Worm (Caenorhabditis elegans) whole organism, dauer: ENCODE results near the gene Y61A9LA.4.
"Not testable (repeated sequence)": the region's sequence is repeated elsewhere in the genome, so short reads cannot be mapped to it uniquely, and the experiment has no call there.

ENCODE experiments used
- unc-62 ChIP-seq: sonication (generic microtip); optimal IDR thresholded peaks from 2 replicates; lab custom pipeline; 2017; ENCODE audit warnings: missing biosample characterization, missing genetic modification reagents, missing genetic modification characterization

The Y61A9LA.4 gene

DNA sequence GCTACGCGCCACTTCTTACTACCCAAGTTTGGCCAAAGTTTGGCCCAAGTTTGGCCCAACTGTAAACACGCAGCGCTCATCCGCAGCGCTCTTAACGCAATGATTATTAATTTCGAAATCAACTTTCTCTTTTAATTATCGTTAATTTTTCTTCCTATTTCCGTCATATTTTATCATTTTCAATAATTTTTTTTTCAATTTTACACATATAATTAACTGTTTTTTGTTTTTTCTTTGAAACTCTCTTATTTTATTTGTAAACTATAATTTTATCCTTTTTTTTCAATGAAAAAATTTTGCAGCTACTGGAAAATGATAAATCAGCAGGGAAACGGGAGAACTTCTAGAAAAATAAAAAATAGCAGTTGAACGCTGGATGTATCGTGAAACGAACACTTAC lies at the start of gene Y61A9LA.4:
Gene Y61A9LA.4 (plus strand): TSS at position 301 of the 400 bp plus-strand sequence.
- not testable (repeated sequence) for TF ChIP-seq unc-62 (GFP tag; lab: Kevin White, UChicago)

DNA sequence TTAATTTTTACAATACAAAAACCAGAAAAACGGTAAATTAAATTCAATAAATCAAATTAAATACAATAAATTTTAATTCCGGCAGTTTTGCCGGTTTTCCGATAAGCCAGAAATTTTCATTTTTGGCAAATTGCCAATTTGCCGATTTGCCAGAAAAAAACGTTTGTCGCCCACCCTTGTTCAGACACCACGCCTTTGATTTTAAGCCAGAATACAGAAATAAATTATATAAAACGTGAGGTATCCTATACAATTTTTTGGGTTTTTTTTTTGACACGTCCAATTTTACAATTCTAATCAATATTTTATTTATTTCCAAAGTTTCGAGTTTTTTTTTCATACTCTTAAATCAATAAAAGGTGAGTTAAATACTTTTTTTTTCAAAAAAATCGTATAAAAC lies 47.8 kb upstream of the Y61A9LA.4 start, which contains the start of gene T28F12.1:
Gene T28F12.1 (plus strand): TSS at position 301 of the 400 bp plus-strand sequence.
- TF ChIP-seq unc-62 (GFP tag; lab: Kevin White, UChicago), result no peak

DNA sequence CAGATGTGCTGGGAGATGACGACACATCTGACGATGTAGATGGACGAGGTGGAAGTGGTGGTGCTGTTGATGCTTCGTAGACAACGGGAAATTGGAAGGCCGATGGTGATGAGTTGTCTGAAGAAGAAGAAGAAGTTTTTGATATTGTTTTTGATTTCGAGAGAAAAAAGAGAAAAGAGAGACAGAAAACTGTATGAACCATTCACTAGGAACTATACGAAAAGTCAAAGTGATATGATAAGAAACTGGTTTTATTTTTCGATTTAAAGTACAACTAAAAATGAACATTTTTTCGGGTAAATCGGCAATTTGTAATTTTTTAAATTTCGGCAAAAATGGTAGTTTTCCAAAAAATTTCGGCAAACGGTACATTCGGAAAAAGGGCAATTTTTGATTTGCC lies 41.9 kb upstream of the Y61A9LA.4 start:
- no peak for TF ChIP-seq unc-62 (GFP tag; lab: Kevin White, UChicago)

ce11 chrV:4523312-4523711 lies 37.2 kb upstream of the Y61A9LA.4 start:
- TF ChIP-seq unc-62 (GFP tag; lab: Kevin White, UChicago), result no peak

ce11 chrV:4523844-4524243 lies 36.7 kb upstream of the Y61A9LA.4 start:
- TF ChIP-seq unc-62 (GFP tag; lab: Kevin White, UChicago), result no peak

DNA sequence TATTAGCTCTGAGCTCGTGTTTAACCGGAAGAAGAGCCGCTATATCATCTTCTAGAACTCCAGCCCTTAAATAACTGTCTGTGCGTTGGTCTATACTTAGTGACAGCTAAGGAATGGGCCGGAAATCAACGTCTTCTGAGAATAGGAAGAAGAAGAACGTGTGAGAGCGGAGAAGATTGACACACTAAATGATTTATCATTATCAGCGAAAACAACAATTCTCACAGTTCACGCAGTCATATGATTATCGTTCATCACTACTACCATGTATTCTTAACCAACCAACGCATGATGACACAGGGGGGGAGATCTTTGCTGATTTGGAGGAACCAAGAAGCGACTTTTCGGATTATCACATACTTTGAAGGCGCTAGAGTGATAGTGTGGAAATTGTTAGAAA lies 36.2 kb upstream of the Y61A9LA.4 start:
- TF ChIP-seq unc-62 (GFP tag; lab: Kevin White, UChicago), result no peak

- TF ChIP-seq unc-62 (GFP tag; lab: Kevin White, UChicago), result no peak
Measured at ce11 chrV:4525106-4525505, 35.4 kb upstream of the Y61A9LA.4 start.

- no peak for TF ChIP-seq unc-62 (GFP tag; lab: Kevin White, UChicago)
Measured at ce11 chrV:4525512-4525911, 35.0 kb upstream of the Y61A9LA.4 start.

- TF ChIP-seq unc-62 (GFP tag; lab: Kevin White, UChicago), result no peak
Measured at ce11 chrV:4526801-4527425, 33.6 kb upstream of the Y61A9LA.4 start.

ce11 chrV:4527934-4528333 lies 32.6 kb upstream of the Y61A9LA.4 start:
- no peak for TF ChIP-seq unc-62 (GFP tag; lab: Kevin White, UChicago)

- TF ChIP-seq unc-62 (GFP tag; lab: Kevin White, UChicago), result no peak
Measured at ce11 chrV:4535736-4536135, 24.8 kb upstream of the Y61A9LA.4 start.

DNA sequence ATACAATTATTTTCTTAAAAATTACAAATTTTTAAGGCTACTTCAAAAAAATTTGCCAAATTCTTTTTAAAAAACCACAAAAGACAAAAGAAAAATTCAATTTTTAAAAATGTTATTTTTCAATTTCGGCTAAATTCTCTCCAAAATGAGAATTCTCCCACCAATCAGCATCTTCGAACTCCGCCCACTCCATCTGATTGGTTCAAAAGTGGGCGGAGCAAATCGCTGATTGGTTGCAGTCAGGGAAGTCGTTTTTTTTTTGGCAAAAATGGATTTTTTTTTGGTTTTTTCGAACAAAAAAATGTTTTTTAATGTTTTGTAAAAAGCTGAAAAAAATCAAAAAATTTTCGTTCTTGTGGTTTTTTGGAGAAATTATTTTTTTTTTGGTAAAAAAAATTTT lies 20.7 kb upstream of the Y61A9LA.4 start:
- no peak for TF ChIP-seq unc-62 (GFP tag; lab: Kevin White, UChicago)

- no peak for TF ChIP-seq unc-62 (GFP tag; lab: Kevin White, UChicago)
Measured at ce11 chrV:4546854-4547253, 13.7 kb upstream of the Y61A9LA.4 start.

- TF ChIP-seq unc-62 (GFP tag; lab: Kevin White, UChicago), result no peak
Measured at ce11 chrV:4549191-4549590, 11.3 kb upstream of the Y61A9LA.4 start, which contains the start of gene sos-1. Gene sos-1 (minus strand): TSS chrV:4549291.

- TF ChIP-seq unc-62 (GFP tag; lab: Kevin White, UChicago), result no peak
Measured at ce11 chrV:4550459-4550858, 10.1 kb upstream of the Y61A9LA.4 start.

DNA sequence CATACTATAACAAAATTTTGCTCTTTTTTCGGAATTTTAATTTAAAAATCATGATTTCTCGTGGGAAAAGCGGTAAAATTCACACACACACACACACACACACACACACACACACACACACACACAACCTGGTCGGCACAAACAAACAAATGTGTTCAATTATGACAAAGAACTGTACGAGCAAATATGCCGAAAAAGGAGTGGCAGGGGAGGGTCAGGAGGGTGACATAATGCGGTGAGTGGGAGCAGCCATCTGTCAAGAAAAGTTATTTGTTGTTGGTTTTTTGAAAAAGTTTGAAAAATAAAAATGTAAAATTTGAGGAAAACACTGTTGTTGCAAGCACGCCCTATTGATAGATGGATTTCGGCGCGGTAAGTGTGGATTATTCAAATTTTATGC lies 8.6 kb upstream of the Y61A9LA.4 start:
- no peak for TF ChIP-seq unc-62 (GFP tag; lab: Kevin White, UChicago)

DNA sequence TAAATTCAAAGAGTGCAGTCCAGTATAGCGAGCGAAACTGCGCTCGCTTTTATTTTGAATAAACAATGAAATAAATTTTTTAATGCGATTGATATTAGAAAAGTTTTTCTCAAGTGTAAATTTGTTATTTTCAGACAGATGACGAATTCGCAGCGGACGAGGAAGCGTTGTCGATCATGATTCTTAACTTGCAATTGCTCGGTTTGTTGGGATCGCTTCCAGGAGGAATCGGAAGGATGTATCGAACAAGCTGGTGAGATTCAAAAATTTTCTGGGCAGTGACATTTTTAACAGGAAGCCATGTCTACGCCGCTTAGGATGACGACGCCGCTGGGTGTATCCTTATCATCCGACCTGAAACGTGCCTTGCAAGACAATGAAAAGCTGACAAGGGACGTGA lies 7.0 kb upstream of the Y61A9LA.4 start, which contains the start of gene Y61A9LA.12:
Gene Y61A9LA.12 (plus strand): TSS at position 301 of the 400 bp plus-strand sequence.
- not testable (repeated sequence) for TF ChIP-seq unc-62 (GFP tag; lab: Kevin White, UChicago)
